Fruit fly (Drosophila melanogaster) whole organism, embryonic: Measurements from ENCODE around the gene CG46304.

Experiments used
- Abd-B ChIP-seq: fragments of 200-800 bp; sonication (Bioruptor generic); optimal IDR thresholded peaks from 2 replicates; lab custom pipeline; 2018; ENCODE audit warnings: missing biosample characterization, mild to moderate bottlenecking, missing genetic modification characterization, moderate library complexity
- Ada2b ChIP-seq: fragments of 200-800 bp; sonication (Bioruptor generic); IDR thresholded peaks from 2 replicates; pipeline ENCODE4 v1.3.6; 2022; ENCODE audit warnings: missing biosample characterization, missing genetic modification characterization
- BEAF-32 ChIP-seq: fragments of 200-800 bp; sonication (Bioruptor generic); optimal IDR thresholded peaks from 3 replicates; lab custom pipeline; 2017; ENCODE audit warnings: missing biosample characterization, missing genetic modification characterization, mild to moderate bottlenecking, moderate library complexity, missing genetic modification reagents
- Bdp1 ChIP-seq: fragments of 200-800 bp; sonication (Bioruptor generic); optimal IDR thresholded peaks from 3 replicates; lab custom pipeline; 2016; ENCODE audit warnings: missing biosample characterization, missing genetic modification characterization
- Bteb2 ChIP-seq: fragments of 200-800 bp; sonication (Bioruptor generic); optimal IDR thresholded peaks from 2 replicates; lab custom pipeline; 2016; ENCODE audit warnings: missing biosample characterization, missing genetic modification characterization
- CG10209 ChIP-seq: fragments of 200-800 bp; sonication (Bioruptor generic); optimal IDR thresholded peaks from 3 replicates; lab custom pipeline; 2017; ENCODE audit warnings: missing biosample characterization, mild to moderate bottlenecking, missing genetic modification characterization, missing genetic modification reagents
- CG10979 ChIP-seq: fragments of 200-800 bp; sonication (Bioruptor generic); optimal IDR thresholded peaks from 2 replicates; lab custom pipeline; 2018; ENCODE audit warnings: missing biosample characterization, mild to moderate bottlenecking, missing genetic modification characterization, moderate library complexity
- CG11695 ChIP-seq: fragments of 200-800 bp; sonication (Bioruptor generic); IDR thresholded peaks from 3 replicates; pipeline ENCODE4 v1.3.6; 2022; ENCODE audit warnings: missing biosample characterization, missing genetic modification characterization
- CG11696 ChIP-seq: fragments of 200-800 bp; sonication (Bioruptor generic); IDR thresholded peaks from 2 replicates; pipeline ENCODE4 v1.3.6; 2022; ENCODE audit warnings: missing biosample characterization, missing genetic modification characterization
- CG11723 ChIP-seq: fragments of 200-800 bp; sonication (Bioruptor generic); optimal IDR thresholded peaks from 2 replicates; lab custom pipeline; 2017; ENCODE audit warnings: missing biosample characterization, mild to moderate bottlenecking, missing genetic modification characterization
- CG13894 ChIP-seq: fragments of 200-800 bp; sonication (Bioruptor generic); optimal IDR thresholded peaks from 3 replicates; lab custom pipeline; 2018; ENCODE audit warnings: missing biosample characterization, mild to moderate bottlenecking, missing genetic modification characterization, moderate library complexity
- CG1792 ChIP-seq: fragments of 200-800 bp; sonication (Bioruptor generic); optimal IDR thresholded peaks from 2 replicates; lab custom pipeline; 2016; ENCODE audit warnings: missing biosample characterization, missing genetic modification characterization
- CG31388 ChIP-seq: fragments of 200-800 bp; sonication (Bioruptor generic); optimal IDR thresholded peaks from 2 replicates; lab custom pipeline; 2016; ENCODE audit warnings: missing biosample characterization, missing genetic modification characterization
- CG4404 ChIP-seq: fragments of 200-800 bp; sonication (Bioruptor generic); IDR thresholded peaks from 2 replicates; pipeline ENCODE4 v1.3.6; 2022; ENCODE audit warnings: missing biosample characterization, missing genetic modification characterization
- CG6175 ChIP-seq: fragments of 200-800 bp; sonication (Bioruptor generic); IDR thresholded peaks from 3 replicates; pipeline ENCODE4 v1.3.6; 2022; ENCODE audit warnings: missing biosample characterization, missing genetic modification characterization
- CG6854 ChIP-seq: fragments of 200-800 bp; sonication (Bioruptor generic); optimal IDR thresholded peaks from 3 replicates; lab custom pipeline; 2017; ENCODE audit warnings: missing biosample characterization, mild to moderate bottlenecking, missing genetic modification characterization
- CG8478 ChIP-seq: fragments of >200 bp; optimal IDR thresholded peaks from 2 replicates; lab custom pipeline; 2018
- Dref ChIP-seq: fragments of 200-800 bp; sonication (Bioruptor generic); IDR thresholded peaks from 2 replicates; pipeline ENCODE4 v1.3.6; 2022; ENCODE audit warnings: missing biosample characterization, missing genetic modification characterization
- Ets65A ChIP-seq: fragments of 200-800 bp; sonication (Bioruptor generic); peaks from one replicate; lab custom pipeline; 2016; ENCODE audit warnings: missing biosample characterization, missing genetic modification characterization
- Fer3 ChIP-seq: fragments of 200-800 bp; sonication (Bioruptor generic); optimal IDR thresholded peaks from 2 replicates; lab custom pipeline; 2018; ENCODE audit warnings: missing biosample characterization, mild to moderate bottlenecking, missing genetic modification characterization, moderate library complexity
- HLH54F ChIP-seq: fragments of 200-800 bp; sonication (Bioruptor generic); optimal IDR thresholded peaks from 3 replicates; lab custom pipeline; 2016; ENCODE audit warnings: missing biosample characterization, missing genetic modification characterization
- Kr ChIP-seq: fragments of 200-800 bp; sonication (Bioruptor generic); optimal IDR thresholded peaks from 2 replicates; lab custom pipeline; 2017; ENCODE audit warnings: missing biosample characterization, mild to moderate bottlenecking, missing genetic modification characterization
- Lhr ChIP-seq: fragments of 200-800 bp; sonication (Bioruptor generic); optimal IDR thresholded peaks from 3 replicates; lab custom pipeline; 2017; ENCODE audit warnings: mild to moderate bottlenecking, missing biosample characterization, missing genetic modification reagents, missing genetic modification characterization
- Lpt ChIP-seq: fragments of >200 bp; optimal IDR thresholded peaks from 2 replicates; lab custom pipeline; 2018; ENCODE audit warnings: missing biosample characterization, missing genetic modification characterization
- MESR4 ChIP-seq: fragments of 200-800 bp; sonication (Bioruptor generic); optimal IDR thresholded peaks from 2 replicates; lab custom pipeline; 2018; ENCODE audit warnings: missing biosample characterization, mild to moderate bottlenecking, missing genetic modification characterization, moderate library complexity
- NFAT ChIP-seq: fragments of 200-800 bp; sonication (Bioruptor generic); IDR thresholded peaks from 2 replicates; pipeline ENCODE4 v1.3.6; 2022; ENCODE audit warnings: missing biosample characterization, missing genetic modification characterization
- Spps ChIP-seq: fragments of 200-800 bp; sonication (Bioruptor generic); optimal IDR thresholded peaks from 2 replicates; lab custom pipeline; 2018; ENCODE audit warnings: missing biosample characterization, mild to moderate bottlenecking, missing genetic modification characterization
- Xrp1 ChIP-seq: fragments of 200-800 bp; sonication (Bioruptor generic); IDR thresholded peaks from 2 replicates; pipeline ENCODE4 v1.3.6; 2022; ENCODE audit warnings: missing biosample characterization, missing genetic modification characterization
- ab ChIP-seq: fragments of 200-800 bp; sonication (Bioruptor generic); optimal IDR thresholded peaks from 2 replicates; lab custom pipeline; 2016; ENCODE audit warnings: missing biosample characterization, missing genetic modification characterization
- ac ChIP-seq: fragments of 200-800 bp; sonication (Bioruptor generic); optimal IDR thresholded peaks from 3 replicates; lab custom pipeline; 2017; ENCODE audit warnings: missing biosample characterization, mild to moderate bottlenecking, missing genetic modification characterization
- amos ChIP-seq: fragments of 200-800 bp; sonication (Bioruptor generic); IDR thresholded peaks from 2 replicates; pipeline ENCODE4 v1.3.6; 2022; ENCODE audit warnings: missing biosample characterization, missing genetic modification characterization; ENCODE audit not compliant: partially characterized antibody
- az2 ChIP-seq: fragments of 200-800 bp; sonication (Bioruptor generic); optimal IDR thresholded peaks from 3 replicates; lab custom pipeline; 2016; ENCODE audit warnings: missing biosample characterization, missing genetic modification characterization
- caup ChIP-seq: fragments of 200-800 bp; sonication (Bioruptor generic); optimal IDR thresholded peaks from 3 replicates; lab custom pipeline; 2017; ENCODE audit warnings: missing biosample characterization, mild to moderate bottlenecking, missing genetic modification characterization, moderate library complexity; ENCODE audit not compliant: severe bottlenecking
- chif ChIP-seq, 2 experiments: fragments of 200-800 bp; sonication (Bioruptor generic); optimal IDR thresholded peaks; 3 replicates each; lab custom pipeline; 2016; ENCODE audit warnings: missing biosample characterization in 2 of 2, missing genetic modification characterization in 2 of 2
- dmrt11E ChIP-seq: fragments of 200-800 bp; sonication (Bioruptor generic); optimal IDR thresholded peaks from 3 replicates; lab custom pipeline; 2018; ENCODE audit warnings: missing biosample characterization, mild to moderate bottlenecking, missing genetic modification characterization, moderate library complexity
- dysf ChIP-seq: fragments of 200-800 bp; sonication (Bioruptor generic); IDR thresholded peaks from 3 replicates; pipeline ENCODE4 v1.3.6; 2022; ENCODE audit warnings: missing biosample characterization, missing genetic modification characterization
- gcm2 ChIP-seq: fragments of 200-800 bp; sonication (Bioruptor generic); optimal IDR thresholded peaks from 2 replicates; lab custom pipeline; 2016; ENCODE audit warnings: missing biosample characterization, missing genetic modification characterization
- her ChIP-seq: fragments of 200-800 bp; sonication (Bioruptor generic); optimal IDR thresholded peaks from 2 replicates; lab custom pipeline; 2016; ENCODE audit warnings: missing biosample characterization, missing genetic modification characterization
- inv ChIP-seq: fragments of 200-800 bp; sonication (Bioruptor generic); IDR thresholded peaks from 2 replicates; pipeline ENCODE4 v1.3.6; 2022; ENCODE audit warnings: missing biosample characterization, missing genetic modification characterization; ENCODE audit not compliant: partially characterized antibody
- kah ChIP-seq: fragments of 200-800 bp; sonication (Bioruptor generic); optimal IDR thresholded peaks from 2 replicates; lab custom pipeline; 2018; ENCODE audit warnings: missing biosample characterization, mild to moderate bottlenecking, missing genetic modification characterization
- mld ChIP-seq: fragments of 200-800 bp; sonication (Bioruptor generic); IDR thresholded peaks from 3 replicates; pipeline ENCODE4 v1.3.6; 2022; ENCODE audit warnings: missing biosample characterization, missing genetic modification characterization; ENCODE audit not compliant: partially characterized antibody
- nerfin-2 ChIP-seq: fragments of 200-800 bp; sonication (Bioruptor generic); IDR thresholded peaks from 2 replicates; pipeline ENCODE4 v1.3.6; 2022; ENCODE audit warnings: missing biosample characterization, missing genetic modification characterization; ENCODE audit not compliant: partially characterized antibody
- pb ChIP-seq: fragments of 200-800 bp; sonication (Bioruptor generic); optimal IDR thresholded peaks from 3 replicates; lab custom pipeline; 2016; ENCODE audit warnings: missing biosample characterization, missing genetic modification characterization
- pfk ChIP-seq: fragments of 200-800 bp; sonication (Bioruptor generic); optimal IDR thresholded peaks from 2 replicates; lab custom pipeline; 2018; ENCODE audit warnings: missing biosample characterization, mild to moderate bottlenecking, missing genetic modification characterization, moderate library complexity
- sens ChIP-seq: fragments of 200-800 bp; sonication (Bioruptor generic); peaks from one replicate; lab custom pipeline; 2016; ENCODE audit warnings: missing biosample characterization, missing genetic modification characterization
- stc ChIP-seq: fragments of 200-800 bp; sonication (Bioruptor generic); IDR thresholded peaks from 2 replicates; pipeline ENCODE4 v1.3.6; 2022; ENCODE audit warnings: missing biosample characterization, missing genetic modification characterization
- tap ChIP-seq: fragments of 200-800 bp; optimal IDR thresholded peaks from 3 replicates; lab custom pipeline; 2019; ENCODE audit warnings: missing biosample characterization, mild to moderate bottlenecking, missing genetic modification characterization, moderate library complexity
- tll ChIP-seq, 2 experiments: fragments of 200-800 bp in 1 of 2; fragments of >200 bp in 1 of 2; sonication (Bioruptor generic) in 1 of 2; optimal IDR thresholded peaks; 2 replicates each; lab custom pipeline; 2017 to 2019; ENCODE audit warnings: missing biosample characterization in 2 of 2, missing genetic modification characterization in 2 of 2, mild to moderate bottlenecking in 1 of 2, moderate library complexity in 1 of 2
- tx ChIP-seq: fragments of 200-800 bp; sonication (Bioruptor generic); optimal IDR thresholded peaks from 2 replicates; lab custom pipeline; 2016; ENCODE audit warnings: missing biosample characterization, missing genetic modification characterization
- unc-4 ChIP-seq: fragments of 200-800 bp; sonication (Bioruptor generic); IDR thresholded peaks from 2 replicates; pipeline ENCODE4 v1.3.6; 2022; ENCODE audit warnings: missing biosample characterization, missing genetic modification characterization; ENCODE audit not compliant: partially characterized antibody
- z ChIP-seq: fragments of 200-800 bp; sonication (Bioruptor generic); IDR thresholded peaks from 3 replicates; pipeline ENCODE4 v1.3.6; 2022; ENCODE audit warnings: missing biosample characterization, missing genetic modification characterization

Gene CG46304

dm6 chr2L:18947515-18947998 is 1.5 kb downstream of the CG46304 start (continued):
- TF ChIP-seq CG10979 (tag; lab: Kevin White, UChicago) (no peak), ab (no peak), pb (GFP tag; lab: Kevin White, UChicago) (no peak), Ets65A (GFP tag; lab: Kevin White, UChicago) (no peak), Dref (GFP tag; lab: Robert Waterston, UW) (0 out of 2 replicates have a peak, but pooled peaks have one; percentile 23), CG11695 (GFP tag; lab: Robert Waterston, UW) (no peak), Abd-B (GFP tag; lab: Kevin White, UChicago) (no peak), CG11723 (GFP tag; lab: Kevin White, UChicago) (no peak), CG13894 (tag; lab: Kevin White, UChicago) (no peak), sens (GFP tag; lab: Kevin White, UChicago) (peak; percentile 61), az2 (GFP tag; lab: Kevin White, UChicago) (no peak), mld (GFP tag; lab: Robert Waterston, UW) (no peak), unc-4 (GFP tag; lab: Robert Waterston, UW) (0 out of 2 replicates have a peak, but pooled peaks have one; percentile 22), Bteb2 (no peak), CG31388 (GFP tag; lab: Kevin White, UChicago) (no peak), dmrt11E (tag; lab: Kevin White, UChicago) (no peak), tx (GFP tag; lab: Kevin White, UChicago) (no peak), Xrp1 (no peak), stc (GFP tag; lab: Robert Waterston, UW) (no peak), inv (GFP tag; lab: Robert Waterston, UW) (peak; percentile 34; the same call in 1 of the 2 replicates), BEAF-32 (no peak), CG8478 (peak; percentile 90), Lhr (peak; percentile 65), Bdp1 (GFP tag; lab: Kevin White, UChicago) (no peak), Spps (tag; lab: Kevin White, UChicago) (no peak), NFAT (GFP tag; lab: Robert Waterston, UW) (peak; percentile 21; the same call in 1 of the 2 replicates), tap (tag; lab: Kevin White, UChicago) (no peak), CG4404 (GFP tag; lab: Robert Waterston, UW) (no peak), ac (GFP tag; lab: Kevin White, UChicago) (no peak), CG1792 (GFP tag; lab: Kevin White, UChicago) (no peak), amos (GFP tag; lab: Robert Waterston, UW) (no peak), chif (GFP tag; optimal IDR thresholded peaks at IDR 0.05; lab: Kevin White, UChicago) (no peak), CG6175 (GFP tag; lab: Robert Waterston, UW) (peak; percentile 88), CG10209 (no peak), HLH54F (GFP tag; lab: Kevin White, UChicago) (no peak), gcm2 (no peak), dysf (GFP tag; lab: Robert Waterston, UW) (no peak), MESR4 (GFP tag; lab: Kevin White, UChicago) (no peak), CG6854 (no peak), pfk (GFP tag; lab: Kevin White, UChicago) (peak; percentile 95), Kr (GFP tag; lab: Kevin White, UChicago) (no peak), tll (GFP tag; optimal IDR thresholded peaks at IDR 0.05; lab: Kevin White, UChicago) (peak in 1 of 2 experiments; percentile 22), her (GFP tag; lab: Kevin White, UChicago) (no peak), kah (GFP tag; lab: Kevin White, UChicago) (no peak), Fer3 (no peak), caup (GFP tag; lab: Kevin White, UChicago) (no peak), Ada2b (GFP tag; lab: Robert Waterston, UW) (no peak), nerfin-2 (peak; percentile 44; the same call in 1 of the 2 replicates), z (GFP tag; lab: Robert Waterston, UW) (peak; percentile 71; the same call in 1 of the 3 replicates), CG11696 (GFP tag; lab: Robert Waterston, UW) (no peak), Lpt (GFP tag; lab: Kevin White, UChicago) (no peak)
